Worm (Caenorhabditis elegans) whole organism, mixed stage, embryonic: Measurements from ENCODE around the gene srh-74.

Experiments used
- blmp-1 ChIP-seq: fragments of 150-350 bp; optimal IDR thresholded peaks from 2 replicates; lab custom pipeline; 2014; ENCODE audit warnings: missing biosample characterization, missing genetic modification characterization
- elt-1 ChIP-seq: sonication (generic microtip); optimal IDR thresholded peaks from 2 replicates; lab custom pipeline; 2017; ENCODE audit warnings: missing genetic modification characterization, mild to moderate bottlenecking, missing compliant biosample characterization, antibody characterized with exemption, moderate library complexity, borderline replicate concordance; ENCODE audit not compliant: insufficient read depth
- elt-3 ChIP-seq: fragments of 150-350 bp; optimal IDR thresholded peaks from 2 replicates; lab custom pipeline; 2014; ENCODE audit warnings: missing biosample characterization, missing genetic modification characterization
- lin-13 ChIP-seq: fragments of 150-350 bp; optimal IDR thresholded peaks from 2 replicates; lab custom pipeline; 2014; ENCODE audit warnings: missing biosample characterization, missing genetic modification characterization
- lsy-2 ChIP-seq: fragments of 150-350 bp; optimal IDR thresholded peaks from 2 replicates; lab custom pipeline; 2014; ENCODE audit warnings: missing biosample characterization, missing genetic modification characterization
- mab-5 ChIP-seq: fragments of 150-350 bp; optimal IDR thresholded peaks from 2 replicates; lab custom pipeline; 2014; ENCODE audit warnings: missing biosample characterization, missing genetic modification characterization
- mep-1 ChIP-seq: fragments of 150-350 bp; optimal IDR thresholded peaks from 2 replicates; lab custom pipeline; 2017; ENCODE audit warnings: missing biosample characterization, missing genetic modification reagents, missing genetic modification characterization, inconsistent platforms
- nhr-12 ChIP-seq: fragments of 150-350 bp; optimal IDR thresholded peaks from 2 replicates; lab custom pipeline; 2014; ENCODE audit warnings: missing biosample characterization, missing genetic modification characterization
- pha-4 ChIP-seq: fragments of 150-350 bp; optimal IDR thresholded peaks from 2 replicates; lab custom pipeline; 2018; ENCODE audit warnings: missing biosample characterization, missing genetic modification reagents, missing genetic modification characterization
- snpc-4 ChIP-seq: fragments of 150-350 bp; optimal IDR thresholded peaks from 2 replicates; lab custom pipeline; 2014; ENCODE audit warnings: missing biosample characterization, missing genetic modification characterization
- unc-39 ChIP-seq: fragments of 150-350 bp; optimal IDR thresholded peaks from 2 replicates; lab custom pipeline; 2014; ENCODE audit warnings: missing biosample characterization, missing genetic modification characterization
- unc-62 ChIP-seq: fragments of 150-350 bp; optimal IDR thresholded peaks from 2 replicates; lab custom pipeline; 2014; ENCODE audit warnings: missing biosample characterization, missing genetic modification reagents, missing genetic modification characterization
- ztf-11 ChIP-seq: fragments of 150-350 bp; optimal IDR thresholded peaks from 2 replicates; lab custom pipeline; 2014; ENCODE audit warnings: missing biosample characterization, missing genetic modification characterization

DNA sequence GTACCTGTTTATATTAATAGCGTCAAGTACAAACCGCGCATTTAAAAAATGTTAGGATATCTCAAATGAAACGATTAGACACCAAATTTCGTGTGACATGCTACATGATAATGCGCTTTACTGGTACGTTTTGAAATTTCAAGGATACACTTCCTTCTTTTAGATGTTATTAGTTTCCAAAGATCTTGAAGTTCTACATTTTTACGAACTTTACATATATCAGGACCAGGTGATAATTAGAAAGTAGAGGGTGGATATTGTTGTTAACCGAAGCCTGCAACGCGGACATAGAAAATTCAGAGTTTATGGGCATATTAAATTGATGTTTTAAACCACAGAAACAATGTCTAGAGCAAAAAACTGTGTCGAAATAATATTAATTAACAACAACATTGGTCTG is 35.4 kb downstream of the srh-74 start:
- TF ChIP-seq snpc-4 (tag; lab: Kevin White, UChicago) (no peak), lin-13 (tag; lab: Kevin White, UChicago) (no peak), ztf-11 (no peak), blmp-1 (no peak), unc-39 (tag; lab: Kevin White, UChicago) (no peak), pha-4 (tag; lab: Kevin White, UChicago) (no peak), elt-1 (tag; lab: Kevin White, UChicago) (no peak), elt-3 (tag; lab: Kevin White, UChicago) (no peak), mab-5 (tag; lab: Kevin White, UChicago) (no peak), nhr-12 (tag; lab: Kevin White, UChicago) (no peak), mep-1 (tag; lab: Kevin White, UChicago) (no peak), lsy-2 (no peak), unc-62 (GFP tag; lab: Kevin White, UChicago) (no peak)
